Worm (Caenorhabditis elegans): ENCODE data around the gene Y97E10C.1.

- TF ChIP-seq flt-1 (GFP tag; IDR thresholded peaks at IDR 0.05) (no peak), tab-1 (GFP tag; IDR thresholded peaks at IDR 0.05) (no peak), ref-1 (GFP tag; conservative IDR thresholded peaks at IDR 0.05) (no peak), cog-1 (tag; optimal IDR thresholded peaks at IDR 0.05) (no peak), med-1 (GFP tag; optimal IDR thresholded peaks at IDR 0.05; ENCODE audit: insufficient read depth) (no peak), ztf-23 (GFP tag; IDR thresholded peaks at IDR 0.05) (no peak), klf-2 (GFP tag; conservative IDR thresholded peaks at IDR 0.05) (no peak), T22C8.4 (GFP tag; IDR thresholded peaks at IDR 0.05) (no peak), ztf-29 (GFP tag; IDR thresholded peaks at IDR 0.05) (no peak)
Measured at ce11 chrV:7713072-7713471, 15.6 kb upstream of the Y97E10C.1 start, which contains the start of gene ZK105.13.

All from whole organism, midembryonic.